Worm (Caenorhabditis elegans) whole organism, L1 larva: Measurements from ENCODE around the gene lgc-27.

Experiments used
- ama-1 ChIP-seq: fragments of 150-350 bp; optimal IDR thresholded peaks from 2 replicates; lab custom pipeline; 2014
- ceh-82 ChIP-seq, 3 experiments: fragments of 150-350 bp in 1 of 3; sonication (generic microtip) in 2 of 3; optimal IDR thresholded peaks; 2 replicates each; lab custom pipeline; 2014 to 2017; ENCODE audit warnings: missing biosample characterization in 3 of 3, missing genetic modification characterization in 3 of 3
- egl-27 ChIP-seq, 2 experiments: fragments of 150-350 bp in 1 of 2; sonication (generic microtip); optimal IDR thresholded peaks; 3 replicates each; lab custom pipeline; 2017 to 2018; ENCODE audit warnings: missing biosample characterization in 2 of 2, missing genetic modification characterization in 2 of 2, missing genetic modification reagents in 2 of 2
- irx-1 ChIP-seq: sonication (generic microtip); optimal IDR thresholded peaks from 2 replicates; lab custom pipeline; 2016; ENCODE audit warnings: missing genetic modification characterization, missing compliant biosample characterization
- mdl-1 ChIP-seq, 2 experiments: fragments of 150-350 bp; optimal IDR thresholded peaks; 2 replicates each; lab custom pipeline; 2014 to 2017; ENCODE audit warnings: missing biosample characterization in 2 of 2, missing genetic modification characterization in 2 of 2, inconsistent platforms in 1 of 2
- nhr-12 ChIP-seq: sonication (generic microtip); optimal IDR thresholded peaks from 2 replicates; lab custom pipeline; 2017; ENCODE audit warnings: missing biosample characterization, missing genetic modification characterization
- pag-3 ChIP-seq: sonication (generic microtip); optimal IDR thresholded peaks from 2 replicates; lab custom pipeline; 2017; ENCODE audit warnings: missing genetic modification characterization, mild to moderate bottlenecking, missing compliant biosample characterization, antibody characterized with exemption, borderline replicate concordance; ENCODE audit not compliant: insufficient read depth
- snpc-4 ChIP-seq: fragments of 150-350 bp; optimal IDR thresholded peaks from 2 replicates; lab custom pipeline; 2014; ENCODE audit warnings: missing biosample characterization, missing genetic modification characterization
- unc-130 ChIP-seq: fragments of 150-350 bp; optimal IDR thresholded peaks from 2 replicates; lab custom pipeline; 2017; ENCODE audit warnings: missing biosample characterization, missing genetic modification characterization, inconsistent platforms
- zag-1 ChIP-seq: fragments of 150-350 bp; optimal IDR thresholded peaks from 2 replicates; lab custom pipeline; 2014; ENCODE audit warnings: missing biosample characterization, missing genetic modification characterization
- ztf-11 ChIP-seq, 2 experiments: sonication (generic microtip); optimal IDR thresholded peaks; 2 replicates each; lab custom pipeline; 2016 to 2017; ENCODE audit warnings: missing genetic modification characterization in 2 of 2, missing biosample characterization in 1 of 2, missing compliant biosample characterization in 1 of 2

- TF ChIP-seq egl-27 (tag; optimal IDR thresholded peaks at IDR 0.05; lab: Kevin White, UChicago) (no peak), zag-1 (no peak), ama-1 (lab: Kevin White, UChicago) (no peak), mdl-1 (tag; optimal IDR thresholded peaks at IDR 0.05; lab: Kevin White, UChicago) (no peak), unc-130 (no peak), nhr-12 (tag; lab: Kevin White, UChicago) (no peak), ztf-11 (tag; optimal IDR thresholded peaks at IDR 0.05; lab: Kevin White, UChicago) (no peak), snpc-4 (tag; lab: Kevin White, UChicago) (no peak), irx-1 (tag; lab: Kevin White, UChicago) (no peak), pag-3 (no peak), ceh-82 (tag; optimal IDR thresholded peaks at IDR 0.05; lab: Kevin White, UChicago) (no peak)
Measured at ce11 chrII:4602533-4602932, 46.4 kb upstream of the lgc-27 start, which contains the start of gene coa-3.
